1 worm cellular context compared by ENCODE assay signal in genomic region chrV:18725858-18726257, ce11.
TF ChIP-seq lines count a peak whose summit lies in the region.

No protein-coding gene starts in this region.

TF ChIP-seq in whole organism, L1 larva, 84 proteins besides CTCF, POLR2A, EP300 and RAD21 (continued from another document):
- TF ChIP-seq nhr-90 (tag; optimal IDR thresholded peaks at IDR 0.05; lab: Kevin White, UChicago; ENCODE audit: poor library complexity), result no peak
